Fruit fly (Drosophila melanogaster) whole organism, embryonic: ENCODE data around the gene CG2145.

Source experiments
- Atf3 ChIP-seq: fragments of 200-800 bp; sonication (Bioruptor generic); optimal IDR thresholded peaks from 3 replicates; lab custom pipeline; 2016; ENCODE audit warnings: missing biosample characterization, missing genetic modification characterization
- Atf6 ChIP-seq: fragments of 200-800 bp; sonication (Bioruptor generic); IDR thresholded peaks from 2 replicates; pipeline ENCODE4 v1.3.6; 2022; ENCODE audit warnings: missing biosample characterization, missing genetic modification characterization
- BEAF-32 ChIP-seq: fragments of 200-800 bp; sonication (Bioruptor generic); optimal IDR thresholded peaks from 3 replicates; lab custom pipeline; 2017; ENCODE audit warnings: missing biosample characterization, missing genetic modification characterization, mild to moderate bottlenecking, moderate library complexity, missing genetic modification reagents
- BtbVII ChIP-seq: fragments of 200-800 bp; sonication (Bioruptor generic); optimal IDR thresholded peaks from 3 replicates; lab custom pipeline; 2017; ENCODE audit warnings: missing biosample characterization, mild to moderate bottlenecking, missing genetic modification characterization
- CG10147 ChIP-seq: fragments of 200-800 bp; sonication (Bioruptor generic); optimal IDR thresholded peaks from 2 replicates; lab custom pipeline; 2019; ENCODE audit warnings: missing biosample characterization, mild to moderate bottlenecking, missing genetic modification characterization, moderate library complexity
- CG1024 ChIP-seq: fragments of 200-800 bp; sonication (Bioruptor generic); IDR thresholded peaks from 2 replicates; pipeline ENCODE4 v1.3.6; 2022; ENCODE audit warnings: missing biosample characterization, missing genetic modification characterization
- CG10366 ChIP-seq: fragments of 200-800 bp; sonication (Bioruptor generic); IDR thresholded peaks from 2 replicates; pipeline ENCODE4 v1.3.6; 2022; ENCODE audit warnings: missing biosample characterization, missing genetic modification characterization
- CG12659 ChIP-seq: fragments of 200-800 bp; sonication (Bioruptor generic); optimal IDR thresholded peaks from 3 replicates; lab custom pipeline; 2017; ENCODE audit warnings: mild to moderate bottlenecking, missing biosample characterization, missing genetic modification reagents, missing genetic modification characterization
- CG13287 ChIP-seq: fragments of 200-800 bp; sonication (Bioruptor generic); IDR thresholded peaks from 2 replicates; pipeline ENCODE4 v1.3.6; 2022; ENCODE audit warnings: missing biosample characterization, missing genetic modification characterization; ENCODE audit not compliant: partially characterized antibody
- CG13775 ChIP-seq: fragments of 200-800 bp; sonication (Bioruptor generic); optimal IDR thresholded peaks from 3 replicates; lab custom pipeline; 2017; ENCODE audit warnings: missing biosample characterization, mild to moderate bottlenecking, missing genetic modification characterization
- CG14860 ChIP-seq: fragments of 200-800 bp; sonication (Bioruptor generic); IDR thresholded peaks from 3 replicates; pipeline ENCODE4 v1.3.6; 2022; ENCODE audit warnings: missing biosample characterization, missing genetic modification characterization; ENCODE audit not compliant: partially characterized antibody
- CG17568 ChIP-seq: fragments of 200-800 bp; sonication (Bioruptor generic); optimal IDR thresholded peaks from 2 replicates; lab custom pipeline; 2018; ENCODE audit warnings: missing biosample characterization, mild to moderate bottlenecking, missing genetic modification characterization, moderate library complexity
- CG18764 ChIP-seq: fragments of 200-800 bp; sonication (Bioruptor generic); optimal IDR thresholded peaks from 3 replicates; lab custom pipeline; 2016; ENCODE audit warnings: missing biosample characterization, missing genetic modification characterization
- CG2116 ChIP-seq: fragments of 200-800 bp; sonication (Bioruptor generic); optimal IDR thresholded peaks from 3 replicates; lab custom pipeline; 2018; ENCODE audit warnings: missing biosample characterization, mild to moderate bottlenecking, missing genetic modification characterization
- CG2712 ChIP-seq: fragments of 200-800 bp; optimal IDR thresholded peaks from 3 replicates; lab custom pipeline; 2019; ENCODE audit warnings: missing biosample characterization, mild to moderate bottlenecking, missing genetic modification characterization, moderate library complexity
- CG2875 ChIP-seq: fragments of 200-800 bp; sonication (Bioruptor generic); optimal IDR thresholded peaks from 2 replicates; lab custom pipeline; 2017; ENCODE audit warnings: missing biosample characterization, mild to moderate bottlenecking, missing genetic modification characterization, missing genetic modification reagents
- CG32767 ChIP-seq: fragments of 200-800 bp; sonication (Bioruptor generic); IDR thresholded peaks from 2 replicates; pipeline ENCODE4 v1.3.6; 2022; ENCODE audit warnings: missing biosample characterization, missing genetic modification characterization
- CG4820 ChIP-seq: fragments of 200-800 bp; sonication (Bioruptor generic); optimal IDR thresholded peaks from 3 replicates; lab custom pipeline; 2016; ENCODE audit warnings: missing biosample characterization, missing genetic modification characterization
- CG4854 ChIP-seq: fragments of 200-800 bp; sonication (Bioruptor generic); optimal IDR thresholded peaks from 2 replicates; lab custom pipeline; 2016; ENCODE audit warnings: missing biosample characterization, missing genetic modification characterization, inconsistent platforms
- CG8281 ChIP-seq: fragments of 200-800 bp; sonication (Bioruptor generic); optimal IDR thresholded peaks from 2 replicates; lab custom pipeline; 2018; ENCODE audit warnings: missing biosample characterization, mild to moderate bottlenecking, missing genetic modification characterization, moderate library complexity
- CG8388 ChIP-seq: fragments of 200-800 bp; sonication (Bioruptor generic); optimal IDR thresholded peaks from 2 replicates; lab custom pipeline; 2019; ENCODE audit warnings: missing biosample characterization, mild to moderate bottlenecking, missing genetic modification characterization, moderate library complexity
- CG9215 ChIP-seq: fragments of 200-800 bp; sonication (Bioruptor generic); IDR thresholded peaks from 2 replicates; pipeline ENCODE4 v1.3.6; 2022; ENCODE audit warnings: missing biosample characterization, missing genetic modification characterization
- CTCF ChIP-seq: fragments of 200-800 bp; sonication (Bioruptor generic); optimal IDR thresholded peaks from 2 replicates; lab custom pipeline; 2017; ENCODE audit warnings: missing biosample characterization, mild to moderate bottlenecking, missing genetic modification characterization, moderate library complexity
- Chrac-16 ChIP-seq: fragments of 200-800 bp; sonication (Bioruptor generic); optimal IDR thresholded peaks from 3 replicates; lab custom pipeline; 2016; ENCODE audit warnings: missing biosample characterization, missing genetic modification characterization
- D ChIP-seq, 2 experiments: fragments of 200-800 bp in 1 of 2; fragments of >200 bp in 1 of 2; sonication (Bioruptor generic) in 1 of 2; optimal IDR thresholded peaks; 2 replicates in 1 of 2; 3 replicates in 1 of 2; lab custom pipeline; 2017; ENCODE audit warnings: mild to moderate bottlenecking in 1 of 2, missing biosample characterization in 1 of 2, missing genetic modification characterization in 1 of 2, missing genetic modification reagents in 1 of 2
- Drgx ChIP-seq: fragments of 200-800 bp; sonication (Bioruptor generic); IDR thresholded peaks from 2 replicates; pipeline ENCODE4 v1.3.6; 2022; ENCODE audit warnings: missing biosample characterization, missing genetic modification characterization
- E2f2 ChIP-seq: fragments of 200-800 bp; sonication (Bioruptor generic); IDR thresholded peaks from 2 replicates; pipeline ENCODE4 v1.3.6; 2022; ENCODE audit warnings: missing biosample characterization, missing genetic modification characterization
- Fer1 ChIP-seq: fragments of 200-800 bp; sonication (Bioruptor generic); optimal IDR thresholded peaks from 2 replicates; lab custom pipeline; 2017; ENCODE audit warnings: missing biosample characterization, mild to moderate bottlenecking, missing genetic modification characterization
- HLH3B ChIP-seq: fragments of 200-800 bp; sonication (Bioruptor generic); IDR thresholded peaks from 2 replicates; pipeline ENCODE4 v1.3.6; 2022; ENCODE audit warnings: missing biosample characterization, missing genetic modification characterization
- HLHmδ ChIP-seq: fragments of 200-800 bp; sonication (Bioruptor generic); optimal IDR thresholded peaks from 2 replicates; lab custom pipeline; 2018; ENCODE audit warnings: missing biosample characterization, mild to moderate bottlenecking, missing genetic modification characterization, moderate library complexity
- Max ChIP-seq: fragments of 200-800 bp; sonication (Bioruptor generic); optimal IDR thresholded peaks from 2 replicates; lab custom pipeline; 2016; ENCODE audit warnings: missing biosample characterization, mild to moderate bottlenecking, missing genetic modification characterization
- Pdp1 ChIP-seq, 2 experiments: fragments of 200-800 bp; sonication (Bioruptor generic); optimal IDR thresholded peaks; 3 replicates each; lab custom pipeline; 2016; ENCODE audit warnings: missing biosample characterization in 2 of 2, missing genetic modification characterization in 2 of 2, mild to moderate bottlenecking in 1 of 2, moderate library complexity in 1 of 2
- Ssrp ChIP-seq: fragments of 200-800 bp; sonication (Bioruptor generic); optimal IDR thresholded peaks from 2 replicates; lab custom pipeline; 2018; ENCODE audit warnings: missing biosample characterization, mild to moderate bottlenecking, missing genetic modification characterization, moderate library complexity
- Xbp1 ChIP-seq: fragments of 200-800 bp; sonication (Bioruptor generic); optimal IDR thresholded peaks from 3 replicates; lab custom pipeline; 2016; ENCODE audit warnings: missing biosample characterization, mild to moderate bottlenecking, missing genetic modification characterization
- amos ChIP-seq: fragments of 200-800 bp; sonication (Bioruptor generic); IDR thresholded peaks from 2 replicates; pipeline ENCODE4 v1.3.6; 2022; ENCODE audit warnings: missing biosample characterization, missing genetic modification characterization; ENCODE audit not compliant: partially characterized antibody
- ap ChIP-seq: fragments of 200-800 bp; sonication (Bioruptor generic); IDR thresholded peaks from 2 replicates; pipeline ENCODE4 v1.3.6; 2022; ENCODE audit warnings: missing biosample characterization, missing genetic modification characterization
- ara ChIP-seq: fragments of 200-800 bp; sonication (Bioruptor generic); IDR thresholded peaks from 2 replicates; pipeline ENCODE4 v1.3.6; 2022; ENCODE audit warnings: missing biosample characterization, missing genetic modification characterization
- bbx ChIP-seq: fragments of 200-800 bp; sonication (Bioruptor generic); IDR thresholded peaks from 2 replicates; pipeline ENCODE4 v1.3.6; 2022; ENCODE audit warnings: missing biosample characterization, missing genetic modification characterization; ENCODE audit not compliant: partially characterized antibody
- crol ChIP-seq: fragments of 200-800 bp; sonication (Bioruptor generic); IDR thresholded peaks from 2 replicates; pipeline ENCODE4 v1.3.6; 2022; ENCODE audit warnings: missing biosample characterization, missing genetic modification characterization
- fd96Cb ChIP-seq: fragments of 200-800 bp; sonication (Bioruptor generic); optimal IDR thresholded peaks from 2 replicates; lab custom pipeline; 2018; ENCODE audit warnings: missing biosample characterization, mild to moderate bottlenecking, missing genetic modification characterization, moderate library complexity
- gcm ChIP-seq: fragments of 200-800 bp; sonication (Bioruptor generic); optimal IDR thresholded peaks from 2 replicates; lab custom pipeline; 2019; ENCODE audit warnings: missing biosample characterization, mild to moderate bottlenecking, missing genetic modification characterization, moderate library complexity
- grau ChIP-seq: fragments of 200-800 bp; optimal IDR thresholded peaks from 3 replicates; lab custom pipeline; 2019; ENCODE audit warnings: missing biosample characterization, mild to moderate bottlenecking, missing genetic modification characterization, moderate library complexity
- klu ChIP-seq: fragments of 200-800 bp; sonication (Bioruptor generic); IDR thresholded peaks from 2 replicates; pipeline ENCODE4 v1.3.6; 2022; ENCODE audit warnings: missing biosample characterization, missing genetic modification characterization
- lilli ChIP-seq: fragments of 200-800 bp; sonication (Bioruptor generic); optimal IDR thresholded peaks from 3 replicates; lab custom pipeline; 2016; ENCODE audit warnings: missing biosample characterization, missing genetic modification characterization
- lola ChIP-seq, 3 experiments: fragments of >200 bp in 2 of 3; fragments of 200-800 bp in 1 of 3; sonication (Bioruptor generic) in 1 of 3; optimal IDR thresholded peaks; 2 replicates each; lab custom pipeline; 2017 to 2019; ENCODE audit warnings: missing biosample characterization in 3 of 3, missing genetic modification characterization in 3 of 3, mild to moderate bottlenecking in 1 of 3, moderate library complexity in 1 of 3
- mam ChIP-seq: fragments of 200-800 bp; sonication (Bioruptor generic); optimal IDR thresholded peaks from 3 replicates; lab custom pipeline; 2016; ENCODE audit warnings: missing biosample characterization, missing genetic modification characterization
- pzg ChIP-seq: fragments of 200-800 bp; sonication (Bioruptor generic); optimal IDR thresholded peaks from 3 replicates; lab custom pipeline; 2018; ENCODE audit warnings: missing biosample characterization, mild to moderate bottlenecking, missing genetic modification characterization, moderate library complexity
- tll ChIP-seq, 2 experiments: fragments of 200-800 bp in 1 of 2; fragments of >200 bp in 1 of 2; sonication (Bioruptor generic) in 1 of 2; optimal IDR thresholded peaks; 2 replicates each; lab custom pipeline; 2017 to 2019; ENCODE audit warnings: missing biosample characterization in 2 of 2, missing genetic modification characterization in 2 of 2, mild to moderate bottlenecking in 1 of 2, moderate library complexity in 1 of 2
- unpg ChIP-seq: fragments of 200-800 bp; sonication (Bioruptor generic); optimal IDR thresholded peaks from 3 replicates; lab custom pipeline; 2018; ENCODE audit warnings: missing biosample characterization, mild to moderate bottlenecking, missing genetic modification characterization, moderate library complexity

The CG2145 gene

DNA sequence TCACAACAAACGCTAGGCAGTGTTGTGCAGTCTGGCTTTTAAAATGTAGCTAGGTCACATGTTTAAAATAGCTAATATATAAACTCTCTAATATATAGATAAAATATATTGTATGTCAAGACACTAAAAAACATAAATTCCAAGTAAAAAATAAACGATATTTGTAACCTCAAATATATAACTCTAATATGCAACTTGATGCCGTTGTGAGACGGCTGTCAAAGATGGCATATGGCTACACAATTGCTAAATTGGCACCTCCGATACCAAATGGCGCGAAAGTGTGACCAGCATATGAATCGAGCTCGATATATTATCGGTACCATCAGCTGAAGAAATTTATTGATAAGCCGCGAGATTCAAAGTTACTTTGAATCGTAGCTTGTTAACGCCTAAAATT lies 28.0 kb upstream of the CG2145 start, which contains the start of gene CG1582 (continued):
- peak; percentile 83 for TF ChIP-seq E2f2 (GFP tag; lab: Robert Waterston, UW)
- TF ChIP-seq lilli: peak; percentile 14
- TF ChIP-seq CG18764 (GFP tag; lab: Kevin White, UChicago): no peak
- peak; percentile 66 for TF ChIP-seq CG2116 (GFP tag; lab: Kevin White, UChicago)
- peak; percentile 34; the same call in 1 of the 2 replicates for TF ChIP-seq amos
- TF ChIP-seq CG4854 (GFP tag; lab: Kevin White, UChicago): no peak
- TF ChIP-seq crol: no peak
- TF ChIP-seq CG12659 (GFP tag; lab: Kevin White, UChicago): peak; percentile 34
- TF ChIP-seq Atf6: no peak
- peak; percentile 3 for TF ChIP-seq mam (GFP tag; lab: Kevin White, UChicago)
- peak; percentile 32 for TF ChIP-seq CG13775 (GFP tag; lab: Kevin White, UChicago)
- TF ChIP-seq CG4820 (GFP tag; lab: Kevin White, UChicago): peak; percentile 13
- peak; percentile 58 for TF ChIP-seq BEAF-32 (GFP tag; lab: Kevin White, UChicago)
- TF ChIP-seq ara: no peak
- TF ChIP-seq Pdp1 (GFP tag; optimal IDR thresholded peaks at IDR 0.05; lab: Kevin White, UChicago): peak in 1 of 2 experiments; percentile 9
- peak; percentile 83 for TF ChIP-seq CG8388 (GFP tag; lab: Kevin White, UChicago)
- TF ChIP-seq CG14860: 0 out of 3 replicates have a peak, but pooled peaks have one; percentile 27
- no peak for TF ChIP-seq HLH3B
- no peak for TF ChIP-seq BtbVII (GFP tag; lab: Kevin White, UChicago)
- TF ChIP-seq CG17568 (GFP tag; lab: Kevin White, UChicago): no peak
- no peak for TF ChIP-seq CTCF (GFP tag; lab: Kevin White, UChicago)
- peak; percentile 5 for TF ChIP-seq Max (GFP tag; lab: Kevin White, UChicago)
- 0 out of 2 replicates have a peak, but pooled peaks have one; percentile 20 for TF ChIP-seq CG9215 (GFP tag; lab: Robert Waterston, UW)
- no peak for TF ChIP-seq CG32767
- TF ChIP-seq unpg: peak; percentile 14
- TF ChIP-seq fd96Cb (tag; lab: Kevin White, UChicago): no peak
- TF ChIP-seq CG10366 (GFP tag; lab: Robert Waterston, UW): no peak
- TF ChIP-seq CG2875: no peak
- TF ChIP-seq ap (GFP tag; lab: Robert Waterston, UW): no peak
- TF ChIP-seq tll (GFP tag; optimal IDR thresholded peaks at IDR 0.05; lab: Kevin White, UChicago): peak; percentile 22 to 45
- TF ChIP-seq bbx (GFP tag; lab: Robert Waterston, UW): 0 out of 2 replicates have a peak, but pooled peaks have one; percentile 7
- TF ChIP-seq grau: peak; percentile 50
- TF ChIP-seq Fer1 (GFP tag; lab: Kevin White, UChicago): peak; percentile 50
- TF ChIP-seq Atf3 (GFP tag; lab: Kevin White, UChicago): no peak
- peak; percentile 42 for TF ChIP-seq CG2712 (tag; lab: Kevin White, UChicago)
- peak; percentile 23 for TF ChIP-seq Xbp1 (GFP tag; lab: Kevin White, UChicago)
- TF ChIP-seq CG8281 (tag; lab: Kevin White, UChicago): no peak
- TF ChIP-seq klu (GFP tag; lab: Robert Waterston, UW): no peak
- TF ChIP-seq Ssrp (tag; lab: Kevin White, UChicago): peak; percentile 10
- no peak for TF ChIP-seq Drgx (GFP tag; lab: Robert Waterston, UW)
- peak in 1 of 3 experiments; percentile 30 for TF ChIP-seq lola (GFP tag; optimal IDR thresholded peaks at IDR 0.05; lab: Kevin White, UChicago)
- TF ChIP-seq CG10147 (GFP tag; lab: Kevin White, UChicago): peak; percentile 36
- peak; percentile 43; the same call in 1 of the 2 replicates for TF ChIP-seq CG13287 (GFP tag; lab: Robert Waterston, UW)
- TF ChIP-seq D (optimal IDR thresholded peaks at IDR 0.05; lab: Kevin White, UChicago): no peak
- no peak for TF ChIP-seq D (GFP tag; optimal IDR thresholded peaks at IDR 0.05; lab: Kevin White, UChicago)
- peak; percentile 14 for TF ChIP-seq gcm (GFP tag; lab: Kevin White, UChicago)
- TF ChIP-seq pzg (GFP tag; lab: Kevin White, UChicago): peak; percentile 52
- TF ChIP-seq CG1024 (GFP tag; lab: Robert Waterston, UW): no peak
- TF ChIP-seq HLHmδ (GFP tag; lab: Kevin White, UChicago): no peak
- TF ChIP-seq Chrac-16 (GFP tag; lab: Kevin White, UChicago): no peak
